Worm (Caenorhabditis elegans): Measurements from ENCODE around the gene sftd-3.

sftd-3 gene

DNA sequence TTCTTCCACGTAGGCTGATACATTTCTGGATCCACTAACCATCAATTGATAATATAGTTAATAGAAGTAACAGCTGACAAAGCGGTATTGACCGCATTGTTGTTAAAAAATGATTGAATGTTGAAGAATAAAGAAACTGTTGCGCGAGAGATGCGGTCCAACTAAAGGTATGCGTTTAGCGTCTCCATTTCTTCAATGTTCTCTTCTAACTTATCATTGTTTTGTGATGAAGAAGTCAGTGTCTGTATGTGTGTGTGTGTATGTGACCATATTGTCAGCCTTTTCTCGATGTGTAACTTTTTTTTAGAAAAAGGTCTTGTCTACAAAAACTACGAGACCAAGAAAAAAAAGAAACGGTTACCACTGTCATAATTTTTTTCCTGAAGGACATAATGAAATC lies 37.5 kb downstream of the sftd-3 start, which contains the start of gene B0457.2:
Gene B0457.2 (minus strand): TSS at position 101 of the 400 bp plus-strand sequence.
- no peak for TF ChIP-seq flt-1 (GFP tag; IDR thresholded peaks at IDR 0.05)
- TF ChIP-seq T22C8.4 (GFP tag; IDR thresholded peaks at IDR 0.05): no peak
- no peak for TF ChIP-seq tab-1 (GFP tag; IDR thresholded peaks at IDR 0.05)
- no peak for TF ChIP-seq ztf-23 (GFP tag; IDR thresholded peaks at IDR 0.05)
- no peak for TF ChIP-seq ztf-29 (GFP tag; IDR thresholded peaks at IDR 0.05)
- no peak for TF ChIP-seq med-1 (GFP tag; optimal IDR thresholded peaks at IDR 0.05; ENCODE audit: insufficient read depth)

ce11 chrII:8923187-8923586 lies 40.8 kb downstream of the sftd-3 start:
- no peak for TF ChIP-seq ztf-29 (GFP tag; IDR thresholded peaks at IDR 0.05)
- TF ChIP-seq tab-1 (GFP tag; IDR thresholded peaks at IDR 0.05): no peak
- TF ChIP-seq cog-1 (tag; optimal IDR thresholded peaks at IDR 0.05): no peak
- no peak for TF ChIP-seq ref-1 (GFP tag; conservative IDR thresholded peaks at IDR 0.05)
- TF ChIP-seq ztf-23 (GFP tag; IDR thresholded peaks at IDR 0.05): no peak
- TF ChIP-seq T22C8.4 (GFP tag; IDR thresholded peaks at IDR 0.05): no peak
- TF ChIP-seq flt-1 (GFP tag; IDR thresholded peaks at IDR 0.05): no peak

DNA sequence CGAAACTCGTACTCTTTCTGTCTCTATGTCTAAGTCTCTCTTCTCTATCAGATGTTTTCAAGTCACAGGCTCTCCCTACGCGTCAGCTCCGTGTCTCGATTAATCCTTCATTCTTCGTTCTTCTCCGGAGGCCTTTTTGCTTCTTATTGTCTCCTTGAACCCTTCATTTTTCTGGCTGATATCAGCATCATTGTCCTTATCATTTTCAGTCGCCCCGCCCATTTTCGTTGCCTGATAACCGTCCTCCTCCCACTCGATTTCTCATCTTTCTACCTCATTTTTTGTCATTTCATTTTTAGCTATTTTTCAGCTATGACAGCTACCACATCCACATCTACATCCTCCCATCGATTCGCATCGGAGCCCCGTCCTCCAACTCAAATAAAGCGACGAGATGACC lies 41.8 kb downstream of the sftd-3 start, which contains the start of gene B0457.6:
Gene B0457.6 (plus strand): TSS at position 284 of the 400 bp plus-strand sequence.
- TF ChIP-seq ref-1 (GFP tag; conservative IDR thresholded peaks at IDR 0.05): no peak
- TF ChIP-seq ztf-29 (GFP tag; IDR thresholded peaks at IDR 0.05): no peak
- no peak for TF ChIP-seq cog-1 (tag; optimal IDR thresholded peaks at IDR 0.05)
- TF ChIP-seq med-1 (GFP tag; optimal IDR thresholded peaks at IDR 0.05; ENCODE audit: insufficient read depth): no peak
- TF ChIP-seq T22C8.4 (GFP tag; IDR thresholded peaks at IDR 0.05): no peak
- no peak for TF ChIP-seq flt-1 (GFP tag; IDR thresholded peaks at IDR 0.05)

DNA sequence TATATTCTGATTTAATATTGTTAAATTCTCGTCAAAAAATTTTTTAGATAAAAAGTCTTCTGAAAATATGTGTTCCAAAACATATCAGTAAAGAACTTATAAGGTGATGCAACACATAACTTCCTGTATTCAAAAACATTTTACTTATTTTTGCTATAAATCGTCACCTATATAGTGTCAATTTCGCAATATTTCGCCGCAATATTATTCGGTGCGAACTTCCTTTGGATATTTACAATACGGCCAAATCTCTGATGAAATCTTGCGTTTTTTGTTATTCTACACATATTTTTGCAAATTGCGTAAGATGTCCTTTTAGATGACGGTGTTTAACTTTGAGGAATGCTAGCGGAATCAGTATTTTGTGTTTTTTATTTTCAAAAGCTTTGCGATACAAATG lies 42.5 kb downstream of the sftd-3 start:
- TF ChIP-seq tab-1 (GFP tag; IDR thresholded peaks at IDR 0.05) (no peak), ref-1 (GFP tag; conservative IDR thresholded peaks at IDR 0.05) (no peak), cog-1 (tag; optimal IDR thresholded peaks at IDR 0.05) (no peak), med-1 (GFP tag; optimal IDR thresholded peaks at IDR 0.05; ENCODE audit: insufficient read depth) (no peak), ztf-29 (GFP tag; IDR thresholded peaks at IDR 0.05) (no peak), T22C8.4 (GFP tag; IDR thresholded peaks at IDR 0.05) (no peak), ztf-23 (GFP tag; IDR thresholded peaks at IDR 0.05) (no peak), flt-1 (GFP tag; IDR thresholded peaks at IDR 0.05) (no peak), klf-2 (GFP tag; conservative IDR thresholded peaks at IDR 0.05) (no peak)

DNA sequence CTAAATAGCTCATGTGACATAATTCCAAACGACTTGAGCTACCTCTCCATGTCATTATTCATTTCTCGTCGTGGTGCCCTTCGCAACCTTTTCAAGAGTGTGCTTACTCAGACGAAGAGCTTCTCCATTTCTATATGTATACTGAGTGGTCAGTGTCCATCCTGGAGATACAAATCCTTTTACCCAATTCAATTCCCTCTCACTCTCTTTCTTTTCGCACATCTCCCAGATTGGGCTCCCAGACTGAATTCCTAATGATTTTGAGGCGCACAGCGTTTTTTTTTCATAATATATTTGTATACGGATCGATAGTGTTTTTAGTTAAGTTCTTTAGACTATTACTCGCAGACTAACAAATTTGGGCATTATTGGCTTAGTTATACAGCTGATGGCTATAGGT lies 43.0 kb downstream of the sftd-3 start:
- TF ChIP-seq ztf-23 (GFP tag; IDR thresholded peaks at IDR 0.05): no peak
- no peak for TF ChIP-seq med-1 (GFP tag; optimal IDR thresholded peaks at IDR 0.05; ENCODE audit: insufficient read depth)
- TF ChIP-seq ref-1 (GFP tag; conservative IDR thresholded peaks at IDR 0.05): no peak
- no peak for TF ChIP-seq cog-1 (tag; optimal IDR thresholded peaks at IDR 0.05)
- TF ChIP-seq T22C8.4 (GFP tag; IDR thresholded peaks at IDR 0.05): no peak
- TF ChIP-seq ztf-29 (GFP tag; IDR thresholded peaks at IDR 0.05): no peak
- TF ChIP-seq klf-2 (GFP tag; conservative IDR thresholded peaks at IDR 0.05): no peak

DNA sequence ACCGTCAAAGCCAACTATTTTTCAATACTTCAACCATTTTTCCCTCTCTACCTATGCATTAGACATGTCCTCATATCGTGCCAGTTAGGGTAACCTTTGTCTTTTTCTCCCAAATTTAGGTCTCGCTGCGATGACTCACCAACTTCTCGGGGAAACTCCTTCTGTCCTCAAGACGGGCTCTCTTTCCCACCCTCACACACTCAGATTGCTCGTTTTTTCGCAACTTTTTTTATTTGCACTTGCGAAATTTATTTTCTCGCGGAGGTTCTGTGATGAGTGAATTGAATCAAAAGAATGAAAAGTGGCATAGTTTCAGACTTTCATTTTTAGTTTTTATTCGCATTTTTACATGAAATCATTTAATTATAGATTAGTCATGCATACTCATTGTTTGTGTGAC lies 43.6 kb downstream of the sftd-3 start:
- TF ChIP-seq tab-1 (GFP tag; IDR thresholded peaks at IDR 0.05) (no peak), T22C8.4 (GFP tag; IDR thresholded peaks at IDR 0.05) (no peak), cog-1 (tag; optimal IDR thresholded peaks at IDR 0.05) (no peak), klf-2 (GFP tag; conservative IDR thresholded peaks at IDR 0.05) (no peak), ztf-23 (GFP tag; IDR thresholded peaks at IDR 0.05) (no peak), flt-1 (GFP tag; IDR thresholded peaks at IDR 0.05) (no peak), med-1 (GFP tag; optimal IDR thresholded peaks at IDR 0.05; ENCODE audit: insufficient read depth) (no peak), ztf-29 (GFP tag; IDR thresholded peaks at IDR 0.05) (no peak), ref-1 (GFP tag; conservative IDR thresholded peaks at IDR 0.05) (no peak)

- TF ChIP-seq ztf-23 (GFP tag; IDR thresholded peaks at IDR 0.05) (no peak), klf-2 (GFP tag; conservative IDR thresholded peaks at IDR 0.05) (no peak), tab-1 (GFP tag; IDR thresholded peaks at IDR 0.05) (no peak), ztf-29 (GFP tag; IDR thresholded peaks at IDR 0.05) (no peak), ref-1 (GFP tag; conservative IDR thresholded peaks at IDR 0.05) (no peak), flt-1 (GFP tag; IDR thresholded peaks at IDR 0.05) (no peak), cog-1 (tag; optimal IDR thresholded peaks at IDR 0.05) (no peak), med-1 (GFP tag; optimal IDR thresholded peaks at IDR 0.05; ENCODE audit: insufficient read depth) (no peak), T22C8.4 (GFP tag; IDR thresholded peaks at IDR 0.05) (no peak)
Observed at ce11 chrII:8917339-8917738, 46.6 kb downstream of the sftd-3 start.

- TF ChIP-seq tab-1 (GFP tag; IDR thresholded peaks at IDR 0.05) (no peak), klf-2 (GFP tag; conservative IDR thresholded peaks at IDR 0.05) (no peak), ztf-23 (GFP tag; IDR thresholded peaks at IDR 0.05) (no peak), cog-1 (tag; optimal IDR thresholded peaks at IDR 0.05) (no peak), T22C8.4 (GFP tag; IDR thresholded peaks at IDR 0.05) (no peak), ref-1 (GFP tag; conservative IDR thresholded peaks at IDR 0.05) (no peak), med-1 (GFP tag; optimal IDR thresholded peaks at IDR 0.05; ENCODE audit: insufficient read depth) (no peak), flt-1 (GFP tag; IDR thresholded peaks at IDR 0.05) (no peak), ztf-29 (GFP tag; IDR thresholded peaks at IDR 0.05) (no peak)
Observed at ce11 chrII:8916656-8917055, 47.3 kb downstream of the sftd-3 start.

DNA sequence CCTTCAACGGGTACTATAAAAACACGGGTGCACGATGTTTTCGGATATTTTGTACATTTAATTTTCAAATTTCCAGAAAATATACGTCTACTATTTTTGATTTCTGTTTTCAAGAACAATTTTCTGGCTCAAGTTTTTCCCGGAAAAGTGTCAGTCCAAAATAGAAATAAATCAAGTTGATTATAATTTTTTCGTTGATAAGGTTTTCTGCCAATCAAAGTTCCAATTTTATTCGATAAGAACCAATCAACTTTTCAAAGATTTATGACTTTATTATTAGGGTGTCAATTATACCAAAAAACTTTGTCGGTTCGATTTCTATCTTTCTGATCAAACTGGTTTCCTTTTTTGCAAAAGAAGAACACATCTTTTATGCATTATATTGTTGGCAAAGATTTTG lies 49.3 kb downstream of the sftd-3 start:
- TF ChIP-seq cog-1 (tag; optimal IDR thresholded peaks at IDR 0.05) (no peak), ztf-23 (GFP tag; IDR thresholded peaks at IDR 0.05) (no peak), ztf-29 (GFP tag; IDR thresholded peaks at IDR 0.05) (no peak), tab-1 (GFP tag; IDR thresholded peaks at IDR 0.05) (no peak), ref-1 (GFP tag; conservative IDR thresholded peaks at IDR 0.05) (no peak), med-1 (GFP tag; optimal IDR thresholded peaks at IDR 0.05; ENCODE audit: insufficient read depth) (no peak), T22C8.4 (GFP tag; IDR thresholded peaks at IDR 0.05) (no peak), flt-1 (GFP tag; IDR thresholded peaks at IDR 0.05) (no peak), klf-2 (GFP tag; conservative IDR thresholded peaks at IDR 0.05) (no peak)

DNA sequence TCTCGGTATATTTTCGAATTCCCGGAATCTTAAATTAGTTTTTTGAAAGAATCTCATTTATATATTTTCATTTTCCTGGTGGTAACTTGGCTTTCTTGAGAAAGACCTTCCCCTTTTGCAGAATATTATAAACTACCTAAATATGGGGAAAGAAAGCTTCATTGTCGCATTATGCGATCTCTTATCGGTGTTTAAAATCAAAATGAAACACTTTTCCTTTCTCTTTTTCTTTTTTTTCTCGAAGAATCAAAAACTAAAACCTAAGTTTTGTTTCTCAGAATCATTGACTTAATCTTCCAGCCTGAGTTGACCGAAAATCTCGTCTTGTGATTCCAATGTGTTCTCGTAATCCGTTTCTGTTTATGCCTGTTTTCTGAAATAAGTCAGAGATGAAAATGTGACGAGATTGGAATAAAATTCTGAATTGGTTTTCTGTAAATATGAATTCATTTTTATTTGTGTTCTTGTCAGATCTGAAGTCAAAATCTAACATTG lies 51.4 kb downstream of the sftd-3 start:
- TF ChIP-seq ztf-29 (GFP tag; IDR thresholded peaks at IDR 0.05) (no peak), ztf-23 (GFP tag; IDR thresholded peaks at IDR 0.05) (no peak), T22C8.4 (GFP tag; IDR thresholded peaks at IDR 0.05) (no peak), flt-1 (GFP tag; IDR thresholded peaks at IDR 0.05) (no peak), med-1 (GFP tag; optimal IDR thresholded peaks at IDR 0.05; ENCODE audit: insufficient read depth) (no peak), tab-1 (GFP tag; IDR thresholded peaks at IDR 0.05) (no peak), klf-2 (GFP tag; conservative IDR thresholded peaks at IDR 0.05) (no peak), cog-1 (tag; optimal IDR thresholded peaks at IDR 0.05) (no peak), ref-1 (GFP tag; conservative IDR thresholded peaks at IDR 0.05) (no peak)

Measured in whole organism, midembryonic.